Worm (Caenorhabditis elegans) whole organism, late embryonic: Measurements from ENCODE around the gene madf-3.

Source experiments
- F13H6.1 ChIP-seq: sonication (generic microtip); optimal IDR thresholded peaks from 2 replicates; lab custom pipeline; 2016; ENCODE audit warnings: missing genetic modification characterization, missing compliant biosample characterization
- K02D7.2 ChIP-seq: sonication (generic microtip); optimal IDR thresholded peaks from 2 replicates; lab custom pipeline; 2017; ENCODE audit warnings: mild to moderate bottlenecking, missing genetic modification characterization, missing compliant biosample characterization
- ama-1 ChIP-seq: fragments of 150-350 bp; optimal IDR thresholded peaks from 2 replicates; lab custom pipeline; 2014
- ceh-19 ChIP-seq: fragments of 200-800 bp; sonication (Bioruptor generic); optimal IDR thresholded peaks from 2 replicates; lab custom pipeline; 2018; ENCODE audit warnings: mild to moderate bottlenecking, missing genetic modification characterization, missing compliant biosample characterization
- ceh-22 ChIP-seq: sonication (generic microtip); optimal IDR thresholded peaks from 2 replicates; lab custom pipeline; 2017; ENCODE audit warnings: missing biosample characterization, missing genetic modification characterization
- ceh-24 ChIP-seq: sonication (generic microtip); optimal IDR thresholded peaks from 2 replicates; lab custom pipeline; 2016; ENCODE audit warnings: mild to moderate bottlenecking, missing genetic modification characterization, missing compliant biosample characterization
- ceh-31 ChIP-seq: sonication (generic microtip); optimal IDR thresholded peaks from 2 replicates; lab custom pipeline; 2016; ENCODE audit warnings: missing genetic modification characterization, missing compliant biosample characterization
- ceh-34 ChIP-seq: sonication (generic microtip); optimal IDR thresholded peaks from 2 replicates; lab custom pipeline; 2016; ENCODE audit warnings: mild to moderate bottlenecking, missing genetic modification characterization, missing compliant biosample characterization
- ceh-45 ChIP-seq: fragments of 200-800 bp; sonication (Bioruptor generic); IDR thresholded peaks from 2 replicates; pipeline ENCODE4 v1.3.6; 2022; ENCODE audit warnings: missing genetic modification reagents, missing genetic modification characterization, missing compliant biosample characterization
- ceh-9 ChIP-seq: sonication (generic microtip); optimal IDR thresholded peaks from 2 replicates; lab custom pipeline; 2016; ENCODE audit warnings: mild to moderate bottlenecking, missing genetic modification characterization, inconsistent platforms, missing compliant biosample characterization
- che-1 ChIP-seq: sonication (generic microtip); optimal IDR thresholded peaks from 2 replicates; lab custom pipeline; 2016; ENCODE audit warnings: mild to moderate bottlenecking, missing genetic modification characterization, missing compliant biosample characterization
- dmd-4 ChIP-seq: sonication (generic microtip); optimal IDR thresholded peaks from 2 replicates; lab custom pipeline; 2016; ENCODE audit warnings: borderline replicate concordance, missing genetic modification characterization, missing compliant biosample characterization
- elt-4 ChIP-seq: sonication (generic microtip); optimal IDR thresholded peaks from 2 replicates; lab custom pipeline; 2016; ENCODE audit warnings: missing genetic modification characterization, missing compliant biosample characterization
- ets-4 ChIP-seq: sonication (generic microtip); optimal IDR thresholded peaks from 2 replicates; lab custom pipeline; 2016; ENCODE audit warnings: missing genetic modification characterization, missing compliant biosample characterization
- eyg-1 ChIP-seq: sonication (generic microtip); optimal IDR thresholded peaks from 2 replicates; lab custom pipeline; 2016; ENCODE audit warnings: missing genotype, missing genetic modification characterization, missing compliant biosample characterization
- fkh-6 ChIP-seq: sonication (generic microtip); optimal IDR thresholded peaks from 2 replicates; lab custom pipeline; 2016; ENCODE audit warnings: missing genetic modification characterization, missing compliant biosample characterization
- gmeb-2 ChIP-seq: sonication (generic microtip); optimal IDR thresholded peaks from 2 replicates; lab custom pipeline; 2016; ENCODE audit warnings: missing genetic modification characterization, inconsistent platforms, missing compliant biosample characterization
- hlh-13 ChIP-seq: fragments of 200-800 bp; sonication (Bioruptor generic); optimal IDR thresholded peaks from 2 replicates; lab custom pipeline; 2018; ENCODE audit warnings: mild to moderate bottlenecking, missing genetic modification characterization, missing compliant biosample characterization
- hlh-15 ChIP-seq: sonication (generic microtip); optimal IDR thresholded peaks from 2 replicates; lab custom pipeline; 2016; ENCODE audit warnings: missing genetic modification characterization, missing compliant biosample characterization
- hlh-6 ChIP-seq: sonication (generic microtip); optimal IDR thresholded peaks from 2 replicates; lab custom pipeline; 2016; ENCODE audit warnings: missing genotype, missing genetic modification characterization, missing compliant biosample characterization
- lim-6 ChIP-seq: sonication (generic microtip); optimal IDR thresholded peaks from 2 replicates; lab custom pipeline; 2016; ENCODE audit warnings: missing genetic modification characterization, missing compliant biosample characterization
- lin-11 ChIP-seq: fragments of 200-800 bp; sonication (Bioruptor generic); optimal IDR thresholded peaks from 2 replicates; lab custom pipeline; 2018; ENCODE audit warnings: mild to moderate bottlenecking, missing genetic modification characterization, missing compliant biosample characterization
- mec-3 ChIP-seq: sonication (generic microtip); optimal IDR thresholded peaks from 2 replicates; lab custom pipeline; 2016; ENCODE audit warnings: borderline replicate concordance, missing genetic modification characterization, missing compliant biosample characterization
- nfya-1 ChIP-seq: sonication (generic microtip); optimal IDR thresholded peaks from 2 replicates; lab custom pipeline; 2017; ENCODE audit warnings: missing genetic modification characterization, mild to moderate bottlenecking, missing compliant biosample characterization, antibody characterized with exemption, moderate library complexity
- nhr-232 ChIP-seq: sonication (generic microtip); optimal IDR thresholded peaks from 2 replicates; lab custom pipeline; 2016; ENCODE audit warnings: missing genetic modification characterization, missing compliant biosample characterization
- odd-2 ChIP-seq: sonication (generic microtip); optimal IDR thresholded peaks from 2 replicates; lab custom pipeline; 2017; ENCODE audit warnings: antibody characterized with exemption, mild to moderate bottlenecking, missing genetic modification characterization, missing compliant biosample characterization
- pag-3 ChIP-seq: sonication (generic microtip); optimal IDR thresholded peaks from 2 replicates; lab custom pipeline; 2016; ENCODE audit warnings: missing compliant biosample characterization, missing genetic modification characterization, borderline replicate concordance
- pat-9 ChIP-seq: fragments of 200-800 bp; sonication (Bioruptor generic); optimal IDR thresholded peaks from 2 replicates; lab custom pipeline; 2018; ENCODE audit warnings: mild to moderate bottlenecking, missing genetic modification characterization, moderate library complexity, missing compliant biosample characterization
- pqm-1 ChIP-seq: sonication (generic microtip); optimal IDR thresholded peaks from 2 replicates; lab custom pipeline; 2016; ENCODE audit warnings: missing genetic modification characterization, missing compliant biosample characterization
- pros-1 ChIP-seq: fragments of 150-350 bp; optimal IDR thresholded peaks from 2 replicates; lab custom pipeline; 2014; ENCODE audit warnings: missing biosample characterization, missing genetic modification reagents, missing genetic modification characterization
- ref-2 ChIP-seq: sonication (generic microtip); optimal IDR thresholded peaks from 2 replicates; lab custom pipeline; 2016; ENCODE audit warnings: missing genetic modification characterization, missing compliant biosample characterization
- rnt-1 ChIP-seq: sonication (generic microtip); optimal IDR thresholded peaks from 2 replicates; lab custom pipeline; 2016; ENCODE audit warnings: missing genetic modification characterization, missing compliant biosample characterization
- sdc-2 ChIP-seq: sonication (generic microtip); optimal IDR thresholded peaks from 2 replicates; lab custom pipeline; 2016; ENCODE audit warnings: missing genotype, missing genetic modification characterization, missing compliant biosample characterization
- sox-2 ChIP-seq: fragments of 200-800 bp; sonication (Bioruptor generic); IDR thresholded peaks from 2 replicates; pipeline ENCODE4 v1.3.6; 2022; ENCODE audit warnings: missing genetic modification reagents, missing genetic modification characterization, missing compliant biosample characterization
- sox-4 ChIP-seq: sonication (generic microtip); optimal IDR thresholded peaks from 2 replicates; lab custom pipeline; 2017; ENCODE audit warnings: mild to moderate bottlenecking, missing genetic modification characterization, inconsistent platforms, missing compliant biosample characterization
- tbx-7 ChIP-seq: sonication (generic microtip); optimal IDR thresholded peaks from 2 replicates; lab custom pipeline; 2016; ENCODE audit warnings: missing genotype, missing genetic modification characterization, missing compliant biosample characterization
- unc-42 ChIP-seq: sonication (generic microtip); optimal IDR thresholded peaks from 2 replicates; lab custom pipeline; 2016; ENCODE audit warnings: missing genotype, missing genetic modification characterization, missing compliant biosample characterization
- unc-55 ChIP-seq: sonication (generic microtip); optimal IDR thresholded peaks from 2 replicates; lab custom pipeline; 2017; ENCODE audit warnings: missing biosample characterization, missing genetic modification reagents, missing genetic modification characterization

madf-3 gene

DNA sequence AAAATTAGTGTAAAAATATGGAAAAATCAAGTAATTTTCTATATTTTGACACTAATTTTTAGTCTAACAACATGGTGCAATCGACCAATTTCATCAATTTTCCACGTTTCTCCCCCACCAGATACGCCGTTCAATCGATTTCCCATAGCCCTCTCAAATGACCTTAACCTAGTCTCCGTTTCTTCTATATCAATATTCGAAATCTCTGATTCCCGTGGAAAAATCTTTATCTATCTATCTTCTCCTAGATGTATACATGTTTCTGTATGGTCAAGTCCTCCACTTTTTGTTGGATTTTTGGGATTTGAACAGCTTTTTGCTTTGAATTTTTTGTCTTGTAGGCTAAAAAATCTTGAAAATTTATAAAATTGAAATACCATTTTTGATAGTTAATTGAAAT is 40.4 kb upstream of the madf-3 start:
- TF ChIP-seq pag-3 (tag; lab: Kevin White, UChicago) (no peak), sox-2 (GFP tag; lab: Robert Waterston, UW) (no peak), unc-42 (no peak), ceh-9 (no peak), odd-2 (tag; lab: Kevin White, UChicago) (no peak), pqm-1 (tag; lab: Kevin White, UChicago) (no peak), K02D7.2 (tag; lab: Kevin White, UChicago) (no peak), ceh-19 (GFP tag; lab: Kevin White, UChicago) (no peak), elt-4 (no peak), ceh-31 (tag; lab: Kevin White, UChicago) (no peak), unc-55 (GFP tag; lab: Kevin White, UChicago) (no peak), sdc-2 (no peak), pros-1 (tag; lab: Kevin White, UChicago) (no peak)

DNA sequence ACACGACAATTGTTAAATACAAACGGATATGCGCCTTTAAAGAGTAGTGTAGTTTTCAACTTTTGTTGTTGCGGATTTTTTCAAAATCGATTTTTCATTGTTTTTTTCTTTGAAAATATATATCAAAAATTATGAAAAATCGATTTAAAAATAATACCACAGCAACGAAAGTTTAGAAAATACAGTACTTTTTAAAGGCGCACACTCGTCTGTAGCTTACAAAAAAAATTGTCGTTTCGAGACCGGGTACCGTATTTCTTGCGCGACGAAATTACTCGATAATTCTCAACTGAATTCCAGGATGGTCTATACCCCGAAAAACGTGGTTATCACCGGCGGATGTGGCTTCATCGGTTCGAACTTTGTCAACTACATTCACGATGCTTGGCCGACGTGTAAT is 39.7 kb upstream of the madf-3 start, which contains the start of gene rml-4:
rml-4 (plus strand) TSS at position 301 of the 400 bp plus-strand sequence.
- TF ChIP-seq mec-3 (tag; lab: Kevin White, UChicago) (no peak), hlh-13 (GFP tag; lab: Kevin White, UChicago) (no peak), nfya-1 (tag; lab: Kevin White, UChicago) (no peak), K02D7.2 (tag; lab: Kevin White, UChicago) (no peak), sox-4 (tag; lab: Kevin White, UChicago) (no peak), dmd-4 (tag; lab: Kevin White, UChicago) (no peak), ets-4 (no peak), ceh-24 (tag; lab: Kevin White, UChicago) (no peak), unc-42 (no peak), F13H6.1 (tag; lab: Kevin White, UChicago) (no peak), ceh-45 (no peak), pat-9 (tag; lab: Kevin White, UChicago) (no peak), ama-1 (lab: Kevin White, UChicago) (no peak), gmeb-2 (no peak)
- TF ChIP-seq, all 69 proteins: peak for 0

DNA sequence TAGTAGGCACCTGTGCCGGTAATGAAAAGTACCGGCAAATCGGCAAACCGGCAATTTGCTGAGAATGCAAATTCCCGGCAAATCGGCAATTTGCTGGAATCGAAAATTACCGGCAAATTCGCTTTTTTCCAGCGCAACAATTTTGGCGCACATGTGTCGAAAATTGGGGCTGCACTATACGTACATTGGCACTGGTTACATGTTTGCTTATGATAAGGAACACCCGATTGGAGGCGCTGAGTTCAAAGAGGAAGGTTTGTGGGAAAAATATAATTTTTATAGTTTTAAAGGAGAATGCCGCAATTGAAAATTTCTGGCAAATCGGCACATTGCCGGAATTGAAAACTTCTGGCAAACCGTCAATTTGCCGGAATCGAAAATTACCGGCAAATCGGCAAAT is 37.3 kb upstream of the madf-3 start:
- TF ChIP-seq lin-11 (tag; lab: Kevin White, UChicago): no peak
- no peak for TF ChIP-seq eyg-1 (tag; lab: Kevin White, UChicago)
- no peak for TF ChIP-seq ref-2 (tag; lab: Kevin White, UChicago)
- TF ChIP-seq fkh-6: no peak
- TF ChIP-seq ceh-45: no peak
- TF ChIP-seq tbx-7 (tag; lab: Kevin White, UChicago): no peak
- no peak for TF ChIP-seq ets-4
- TF ChIP-seq che-1: no peak
- no peak for TF ChIP-seq hlh-6 (tag; lab: Kevin White, UChicago)
- TF ChIP-seq lim-6: no peak
- TF ChIP-seq ceh-34 (tag; lab: Kevin White, UChicago): no peak
- TF ChIP-seq hlh-15 (tag; lab: Kevin White, UChicago): no peak
- no peak for TF ChIP-seq K02D7.2 (tag; lab: Kevin White, UChicago)
- TF ChIP-seq rnt-1: no peak
- no peak for TF ChIP-seq dmd-4 (tag; lab: Kevin White, UChicago)
- no peak for TF ChIP-seq ceh-22 (tag; lab: Kevin White, UChicago)
- TF ChIP-seq unc-55 (GFP tag; lab: Kevin White, UChicago): no peak
- no peak for TF ChIP-seq F13H6.1 (tag; lab: Kevin White, UChicago)
- TF ChIP-seq ama-1 (lab: Kevin White, UChicago): no peak
- TF ChIP-seq nhr-232 (tag; lab: Kevin White, UChicago): no peak
- TF ChIP-seq, all 69 proteins: peak for 0
